Fruit fly (Drosophila melanogaster) whole organism, pupa: ENCODE data around the gene CG5500.

Experiments
- CG10348 ChIP-seq: fragments of 200-800 bp; sonication (Bioruptor generic); IDR thresholded peaks from 2 replicates; pipeline ENCODE4 v1.3.6; 2022; ENCODE audit warnings: missing biosample characterization, missing genetic modification characterization
- CG15710 ChIP-seq: fragments of 200-800 bp; sonication (Bioruptor generic); optimal IDR thresholded peaks from 2 replicates; lab custom pipeline; 2018; ENCODE audit warnings: missing biosample characterization, mild to moderate bottlenecking, missing genetic modification characterization, moderate library complexity
- CG32121 ChIP-seq: fragments of 200-800 bp; sonication (Bioruptor generic); IDR thresholded peaks from 2 replicates; pipeline ENCODE4 v1.3.6; 2022; ENCODE audit warnings: missing biosample characterization, missing genetic modification characterization
- CG34367 ChIP-seq: fragments of 200-800 bp; sonication (Bioruptor generic); optimal IDR thresholded peaks from 2 replicates; lab custom pipeline; 2018; ENCODE audit warnings: missing biosample characterization, mild to moderate bottlenecking, missing genetic modification characterization
- CG8159 ChIP-seq: fragments of 200-800 bp; sonication (Bioruptor generic); optimal IDR thresholded peaks from 3 replicates; lab custom pipeline; 2018; ENCODE audit warnings: missing biosample characterization, mild to moderate bottlenecking, missing genetic modification characterization, moderate library complexity
- EcR ChIP-seq: fragments of 200-800 bp; sonication (Bioruptor generic); optimal IDR thresholded peaks from 3 replicates; lab custom pipeline; 2019; ENCODE audit warnings: missing biosample characterization, missing genetic modification characterization, mild to moderate bottlenecking, moderate library complexity, missing genetic modification reagents
- Ets98B ChIP-seq: fragments of 200-800 bp; sonication (Bioruptor generic); IDR thresholded peaks from 2 replicates; pipeline ENCODE4 v1.3.6; 2022; ENCODE audit warnings: missing biosample characterization, missing genetic modification characterization
- Pif1A ChIP-seq: fragments of 200-800 bp; sonication (Bioruptor generic); optimal IDR thresholded peaks from 3 replicates; lab custom pipeline; 2016; ENCODE audit warnings: missing biosample characterization, missing genetic modification characterization
- Pif1B ChIP-seq: fragments of 200-800 bp; sonication (Bioruptor generic); optimal IDR thresholded peaks from 3 replicates; lab custom pipeline; 2016; ENCODE audit warnings: missing biosample characterization, missing genetic modification characterization
- rn ChIP-seq: fragments of 200-800 bp; sonication (Bioruptor generic); IDR thresholded peaks from 2 replicates; pipeline ENCODE4 v1.3.6; 2022; ENCODE audit warnings: missing biosample characterization, missing genetic modification characterization

- TF ChIP-seq CG15710 (tag; lab: Kevin White, UChicago) (no peak), Pif1A (GFP tag; lab: Kevin White, UChicago) (no peak), Ets98B (no peak), EcR (GFP tag; lab: Kevin White, UChicago) (no peak), rn (no peak), CG32121 (GFP tag; lab: Robert Waterston, UW) (no peak), CG8159 (tag; lab: Kevin White, UChicago) (no peak), Pif1B (GFP tag; lab: Kevin White, UChicago) (no peak), CG10348 (GFP tag; lab: Robert Waterston, UW) (no peak), CG34367 (tag; lab: Kevin White, UChicago) (no peak)
Observed at dm6 chr3R:26908750-26909149, 32.3 kb downstream of the CG5500 start.
